Worm (Caenorhabditis elegans): ENCODE data around the gene mrpl-36.
A peak's percentile ranks its signal among the peaks of the same experiment; 100 is the strongest.

mrpl-36 gene

DNA sequence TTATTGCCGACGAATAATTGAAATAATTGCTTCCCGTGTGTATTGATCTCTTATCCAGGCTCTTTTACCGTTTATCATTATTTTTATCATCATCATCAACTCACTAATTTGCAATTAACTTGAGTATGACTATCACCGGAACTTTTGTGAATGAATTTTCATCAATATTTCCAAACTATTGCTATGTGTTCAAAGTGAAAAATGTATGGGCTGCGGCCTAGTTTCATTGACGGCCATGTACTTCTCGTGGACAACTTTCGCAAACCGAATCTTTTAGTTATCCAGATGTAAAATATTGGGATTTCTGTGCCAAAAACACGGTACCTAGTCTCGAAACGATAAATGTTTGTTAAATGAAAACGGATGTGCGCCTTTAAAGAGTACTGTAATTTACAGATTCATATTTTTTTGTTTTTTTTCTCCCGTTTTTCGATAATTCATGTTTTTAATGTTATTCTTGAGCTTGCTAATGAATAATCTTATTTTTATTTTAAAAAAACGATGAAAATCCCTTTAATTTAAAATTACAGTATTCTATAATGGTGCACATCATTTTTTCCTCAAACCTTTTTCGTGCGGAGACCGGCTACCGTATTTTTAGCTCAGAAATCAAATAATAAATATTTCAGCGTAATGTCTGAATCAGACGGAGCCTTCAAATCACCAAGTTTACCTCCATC, 49.3 kb downstream of the mrpl-36 start, which contains the start of gene ZK632.2 (continued):
- TF ChIP-seq lir-3 (tag; optimal IDR thresholded peaks at IDR 0.05; ENCODE audit: poor library complexity): peak; percentile 35
- TF ChIP-seq aly-2 (tag; optimal IDR thresholded peaks at IDR 0.05): peak; percentile 32
- no peak for TF ChIP-seq fkh-8 (tag; optimal IDR thresholded peaks at IDR 0.05)
- TF ChIP-seq nhr-90 (tag; optimal IDR thresholded peaks at IDR 0.05; ENCODE audit: poor library complexity): no peak
- TF ChIP-seq xbp-1 (tag; optimal IDR thresholded peaks at IDR 0.05): no peak
- TF ChIP-seq snpc-4 (tag; optimal IDR thresholded peaks at IDR 0.05): no peak
- peak; percentile 1 to 27 for TF ChIP-seq efl-1 (optimal IDR thresholded peaks at IDR 0.05)
- TF ChIP-seq efl-1 (GFP tag; optimal IDR thresholded peaks at IDR 0.05 in 1 of 2): peak in 1 of 2 experiments; percentile 22
- TF ChIP-seq Y116A8C.19 (tag; optimal IDR thresholded peaks at IDR 0.05; ENCODE audit: borderline replicate concordance): no peak
- peak; percentile 30 for TF ChIP-seq snu-23 (GFP tag; optimal IDR thresholded peaks at IDR 0.05)
- peak; percentile 68 for TF ChIP-seq rnt-1 (tag; optimal IDR thresholded peaks at IDR 0.05)
